Worm (Caenorhabditis elegans) whole organism, L4 larva: ENCODE results near the gene C15H9.5.

Experiments used
- Y105C5A.15 ChIP-seq: fragments of 200-800 bp; sonication (Bioruptor generic); IDR thresholded peaks from 2 replicates; pipeline ENCODE4 v1.3.6; 2022; ENCODE audit warnings: missing genetic modification characterization, missing compliant biosample characterization
- ZK337.2 ChIP-seq: fragments of 200-800 bp; sonication (Bioruptor generic); IDR thresholded peaks from 2 replicates; pipeline ENCODE4 v1.3.6; 2022; ENCODE audit warnings: missing genetic modification reagents, missing genetic modification characterization, missing compliant biosample characterization
- ZK546.5 ChIP-seq, 2 experiments: sonication (generic microtip); optimal IDR thresholded peaks; 2 replicates each; lab custom pipeline; 2017; ENCODE audit warnings: missing biosample characterization in 2 of 2, missing genetic modification characterization in 2 of 2
- aha-1 ChIP-seq: fragments of 150-350 bp; peaks from one replicate; lab custom pipeline; 2014; ENCODE audit warnings: missing biosample characterization, missing genetic modification characterization
- ama-1 ChIP-seq: fragments of 150-350 bp; optimal IDR thresholded peaks from 2 replicates; lab custom pipeline; 2014; ENCODE audit warnings: inconsistent platforms, mixed read lengths
- arid-1 ChIP-seq: fragments of 200-800 bp; sonication (Bioruptor generic); conservative IDR thresholded peaks from 2 replicates; pipeline ENCODE4 v1.3.6; 2022; ENCODE audit warnings: missing genetic modification reagents, missing genetic modification characterization, missing compliant biosample characterization
- ceh-20 ChIP-seq: fragments of 200-800 bp; sonication (Bioruptor generic); IDR thresholded peaks from 2 replicates; pipeline ENCODE4 v1.3.6; 2022; ENCODE audit warnings: missing genetic modification reagents, missing genetic modification characterization, missing compliant biosample characterization
- ceh-28 ChIP-seq: fragments of 150-350 bp; optimal IDR thresholded peaks from 2 replicates; lab custom pipeline; 2014; ENCODE audit warnings: missing biosample characterization, missing genetic modification reagents, missing genetic modification characterization
- ceh-62 ChIP-seq: sonication (generic microtip); optimal IDR thresholded peaks from 2 replicates; lab custom pipeline; 2017; ENCODE audit warnings: missing biosample characterization, missing genetic modification characterization
- daf-16 ChIP-seq, 3 experiments: sonication (generic microtip); optimal IDR thresholded peaks; 2 replicates each; lab custom pipeline; 2016 to 2017; ENCODE audit warnings: missing genetic modification characterization in 3 of 3, missing genetic modification reagents in 3 of 3, mild to moderate bottlenecking in 2 of 3, missing compliant biosample characterization in 2 of 3, missing biosample characterization in 1 of 3, moderate library complexity in 1 of 3
- daf-19 ChIP-seq: fragments of 200-800 bp; sonication (Bioruptor generic); conservative IDR thresholded peaks from 2 replicates; pipeline ENCODE4 v1.3.6; 2022; ENCODE audit warnings: missing genetic modification characterization, missing compliant biosample characterization
- dmd-6 ChIP-seq: fragments of 200-800 bp; sonication (Bioruptor generic); IDR thresholded peaks from 2 replicates; pipeline ENCODE4 v1.3.6; 2022; ENCODE audit warnings: missing genetic modification reagents, missing genetic modification characterization, missing compliant biosample characterization
- duxl-1 ChIP-seq: sonication (generic microtip); optimal IDR thresholded peaks from 2 replicates; lab custom pipeline; 2016; ENCODE audit warnings: mild to moderate bottlenecking, missing genetic modification characterization, moderate library complexity, missing compliant biosample characterization; ENCODE audit not compliant: poor library complexity
- dve-1 ChIP-seq: sonication (generic microtip); optimal IDR thresholded peaks from 2 replicates; lab custom pipeline; 2017; ENCODE audit warnings: antibody characterized with exemption, mild to moderate bottlenecking, missing genetic modification characterization, missing compliant biosample characterization; ENCODE audit not compliant: insufficient read depth
- egl-43 ChIP-seq: fragments of 200-800 bp; sonication (Bioruptor generic); IDR thresholded peaks from 2 replicates; pipeline ENCODE4 v1.3.6; 2022; ENCODE audit warnings: missing genetic modification reagents, missing genetic modification characterization, missing compliant biosample characterization
- hif-1 ChIP-seq, 2 experiments: sonication (generic microtip); optimal IDR thresholded peaks; 2 replicates each; lab custom pipeline; 2016 to 2017; ENCODE audit warnings: missing compliant biosample characterization in 2 of 2, missing genetic modification characterization in 2 of 2, missing genetic modification reagents in 2 of 2, missing genotype in 2 of 2, mild to moderate bottlenecking in 1 of 2
- hlh-11 ChIP-seq: fragments of 200-800 bp; sonication (Bioruptor generic); optimal IDR thresholded peaks from 2 replicates; lab custom pipeline; 2018; ENCODE audit warnings: mild to moderate bottlenecking, missing genetic modification characterization, missing compliant biosample characterization
- lim-7 ChIP-seq: fragments of 200-800 bp; sonication (Bioruptor generic); IDR thresholded peaks from 2 replicates; pipeline ENCODE4 v1.3.6; 2022; ENCODE audit warnings: missing genetic modification characterization, missing compliant biosample characterization
- lin-1 ChIP-seq: fragments of 200-800 bp; sonication (Bioruptor generic); IDR thresholded peaks from 2 replicates; pipeline ENCODE4 v1.3.6; 2022; ENCODE audit warnings: missing genetic modification reagents, missing genetic modification characterization, missing compliant biosample characterization
- lin-13 ChIP-seq: fragments of 150-350 bp; optimal IDR thresholded peaks from 2 replicates; lab custom pipeline; 2014; ENCODE audit warnings: missing biosample characterization, missing genetic modification reagents, missing genetic modification characterization
- lsy-2 ChIP-seq, 2 experiments: fragments of 150-350 bp in 1 of 2; sonication (generic microtip) in 1 of 2; optimal IDR thresholded peaks; 2 replicates each; lab custom pipeline; 2014 to 2017; ENCODE audit warnings: missing biosample characterization in 2 of 2, missing genetic modification characterization in 2 of 2
- mep-1 ChIP-seq: fragments of 150-350 bp; sonication (generic microtip); optimal IDR thresholded peaks from 3 replicates; lab custom pipeline; 2014; ENCODE audit warnings: missing biosample characterization, missing genetic modification characterization
- nhr-111 ChIP-seq: fragments of 200-800 bp; sonication (Bioruptor generic); optimal IDR thresholded peaks from 2 replicates; lab custom pipeline; 2018; ENCODE audit warnings: mild to moderate bottlenecking, missing genetic modification characterization, missing compliant biosample characterization
- nhr-28 ChIP-seq: fragments of 150-350 bp; optimal IDR thresholded peaks from 2 replicates; lab custom pipeline; 2014; ENCODE audit warnings: missing biosample characterization, missing genetic modification characterization
- nhr-77 ChIP-seq: fragments of 150-350 bp; optimal IDR thresholded peaks from 2 replicates; lab custom pipeline; 2014; ENCODE audit warnings: missing biosample characterization, missing genetic modification characterization
- php-3 ChIP-seq: fragments of 200-800 bp; sonication (Bioruptor generic); IDR thresholded peaks from 2 replicates; pipeline ENCODE4 v1.3.6; 2022; ENCODE audit warnings: missing genetic modification reagents, missing genetic modification characterization, missing compliant biosample characterization
- saeg-2 ChIP-seq: fragments of 200-800 bp; sonication (Bioruptor generic); IDR thresholded peaks from 2 replicates; pipeline ENCODE4 v1.3.6; 2022; ENCODE audit warnings: missing genetic modification reagents, missing genetic modification characterization, missing compliant biosample characterization
- sdz-12 ChIP-seq: fragments of 200-800 bp; sonication (Bioruptor generic); optimal IDR thresholded peaks from 2 replicates; lab custom pipeline; 2018; ENCODE audit warnings: mild to moderate bottlenecking, missing genetic modification characterization, missing compliant biosample characterization
- skn-1 ChIP-seq: fragments of 150-350 bp; optimal IDR thresholded peaks from 2 replicates; lab custom pipeline; 2014; ENCODE audit warnings: missing biosample characterization, missing genetic modification characterization
- tra-1 ChIP-seq: fragments of 200-800 bp; sonication (Bioruptor generic); IDR thresholded peaks from 2 replicates; pipeline ENCODE4 v1.3.6; 2022; ENCODE audit warnings: missing genetic modification reagents, missing genetic modification characterization, missing compliant biosample characterization
- unc-62 ChIP-seq, 3 experiments: fragments of 150-350 bp in 1 of 3; sonication (generic microtip); optimal IDR thresholded peaks in 2 of 3; peaks in 1 of 3; 1 replicate in 1 of 3; 2 replicates in 2 of 3; lab custom pipeline; 2014 to 2017; ENCODE audit warnings: missing biosample characterization in 3 of 3, missing genetic modification characterization in 3 of 3, missing genetic modification reagents in 3 of 3, missing genotype in 1 of 3

Gene C15H9.5

DNA sequence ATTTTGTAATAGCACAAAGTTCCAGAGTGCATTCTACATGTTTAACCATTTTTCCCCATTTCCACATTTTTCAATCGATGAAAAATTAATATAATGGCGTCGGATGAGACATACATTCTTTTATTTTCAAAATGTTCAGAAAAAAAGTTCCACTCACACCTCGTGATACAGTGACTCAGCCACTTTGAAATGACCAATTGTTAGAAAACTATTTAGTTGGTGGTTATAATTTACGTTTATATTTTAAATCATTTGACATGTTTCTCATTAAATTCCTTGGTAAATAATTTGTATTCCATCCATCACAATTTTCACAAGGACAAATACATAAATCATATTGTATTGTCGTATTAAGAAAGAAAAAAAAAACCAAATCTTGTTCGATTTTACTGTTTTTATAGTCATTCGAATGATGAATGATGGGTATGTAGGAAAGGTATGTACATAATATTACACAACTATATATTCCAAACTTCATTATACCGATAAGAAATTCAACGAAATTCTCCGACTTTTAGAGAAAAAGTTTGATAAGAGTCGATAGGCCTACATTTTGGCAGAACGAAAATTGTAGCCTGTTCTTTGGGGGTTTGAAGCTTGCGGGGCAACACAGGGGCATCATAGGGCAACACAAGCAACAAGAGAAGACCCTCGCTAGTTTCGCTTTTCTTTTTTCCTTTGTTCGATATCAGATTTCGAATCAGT, 7.4 kb downstream of the C15H9.5 start:
- TF ChIP-seq lim-7 (GFP tag; lab: Robert Waterston, UW) (no peak), aha-1 (peak; percentile 93), php-3 (GFP tag; lab: Robert Waterston, UW) (peak; percentile 66; the same call in 1 of the 2 replicates), dmd-6 (peak; percentile 40; the same call in 1 of the 2 replicates), daf-16 (GFP tag; optimal IDR thresholded peaks at IDR 0.05; lab: Kevin White, UChicago) (no peak), daf-16 (tag; optimal IDR thresholded peaks at IDR 0.05; lab: Kevin White, UChicago) (peak; percentile 22), hlh-11 (tag; lab: Kevin White, UChicago) (peak; percentile 13), ZK546.5 (tag; optimal IDR thresholded peaks at IDR 0.05; lab: Kevin White, UChicago) (no peak), dve-1 (tag; lab: Kevin White, UChicago) (peak; percentile 21), ceh-28 (tag; lab: Kevin White, UChicago) (no peak), ceh-20 (no peak), nhr-28 (tag; lab: Kevin White, UChicago) (peak; percentile 65), unc-62 (GFP tag; optimal IDR thresholded peaks at IDR 0.05 in 1 of 2; lab: Kevin White, UChicago) (peak in 1 of 2 experiments; percentile 13), unc-62 (tag; optimal IDR thresholded peaks at IDR 0.05; lab: Kevin White, UChicago) (no peak)

DNA sequence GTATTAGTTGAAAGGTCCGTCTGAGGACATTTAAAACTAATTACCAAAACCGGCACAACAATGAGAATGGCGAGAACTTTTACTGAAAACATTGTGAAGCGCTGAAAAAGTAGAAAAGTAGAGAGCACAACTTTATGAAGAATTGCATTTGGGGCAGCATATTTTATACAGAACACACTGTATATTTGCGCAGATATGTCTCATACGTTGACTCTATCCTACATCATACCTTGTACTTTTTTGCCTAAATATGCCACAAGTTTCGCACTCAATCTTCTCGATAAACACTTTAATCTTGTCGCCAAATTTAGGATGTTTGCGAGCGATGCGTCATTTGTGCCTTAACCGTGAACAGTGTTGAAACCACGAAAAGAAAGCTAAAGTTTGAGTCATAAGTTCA, 10.2 kb downstream of the C15H9.5 start, which contains the start of gene C15H9.11:
Gene C15H9.11 (minus strand): TSS at position 101 of the 400 bp plus-strand sequence.
- TF ChIP-seq dve-1 (tag; lab: Kevin White, UChicago) = no peak
- no peak for TF ChIP-seq arid-1
- TF ChIP-seq hlh-11 (tag; lab: Kevin White, UChicago) = no peak
- no peak for TF ChIP-seq ama-1
- no peak for TF ChIP-seq nhr-111 (GFP tag; lab: Kevin White, UChicago)
- TF ChIP-seq duxl-1 (tag; lab: Kevin White, UChicago) = no peak
- no peak for TF ChIP-seq sdz-12
- TF ChIP-seq nhr-77 (tag; lab: Kevin White, UChicago) = no peak
- TF ChIP-seq hif-1 (tag; optimal IDR thresholded peaks at IDR 0.05; lab: Kevin White, UChicago) = no peak
- no peak for TF ChIP-seq lsy-2 (tag; optimal IDR thresholded peaks at IDR 0.05; lab: Kevin White, UChicago)
- no peak for TF ChIP-seq saeg-2
- no peak for TF ChIP-seq lin-1 (GFP tag; lab: Robert Waterston, UW)
- no peak for TF ChIP-seq skn-1
- no peak for TF ChIP-seq mep-1 (tag; lab: Kevin White, UChicago)

DNA sequence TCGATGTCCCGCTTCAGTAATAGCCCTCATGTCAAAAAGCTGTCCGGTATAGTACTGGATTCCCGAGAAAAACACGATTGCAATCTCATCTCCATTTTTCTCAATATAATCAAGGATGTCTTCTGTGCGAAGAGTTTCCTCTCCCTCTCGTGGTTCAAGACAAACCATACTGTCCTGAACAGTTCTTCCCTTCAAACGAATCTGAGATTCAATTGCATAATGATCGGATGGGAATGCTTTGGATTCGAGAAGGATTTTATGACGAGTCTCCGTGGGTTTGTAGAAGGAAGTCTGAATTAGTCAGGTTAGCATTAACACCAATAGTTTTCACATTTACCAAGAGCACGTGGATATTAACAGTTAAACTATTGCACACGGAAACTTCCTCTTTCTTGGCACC, 14.9 kb downstream of the C15H9.5 start:
- TF ChIP-seq aha-1 (peak; percentile 31), ceh-28 (tag; lab: Kevin White, UChicago) (no peak), unc-62 (GFP tag; optimal IDR thresholded peaks at IDR 0.05 in 1 of 2; lab: Kevin White, UChicago) (peak in 1 of 2 experiments; percentile 93), unc-62 (tag; optimal IDR thresholded peaks at IDR 0.05; lab: Kevin White, UChicago) (no peak)
- TF ChIP-seq, all 104 proteins: peak for 2

DNA sequence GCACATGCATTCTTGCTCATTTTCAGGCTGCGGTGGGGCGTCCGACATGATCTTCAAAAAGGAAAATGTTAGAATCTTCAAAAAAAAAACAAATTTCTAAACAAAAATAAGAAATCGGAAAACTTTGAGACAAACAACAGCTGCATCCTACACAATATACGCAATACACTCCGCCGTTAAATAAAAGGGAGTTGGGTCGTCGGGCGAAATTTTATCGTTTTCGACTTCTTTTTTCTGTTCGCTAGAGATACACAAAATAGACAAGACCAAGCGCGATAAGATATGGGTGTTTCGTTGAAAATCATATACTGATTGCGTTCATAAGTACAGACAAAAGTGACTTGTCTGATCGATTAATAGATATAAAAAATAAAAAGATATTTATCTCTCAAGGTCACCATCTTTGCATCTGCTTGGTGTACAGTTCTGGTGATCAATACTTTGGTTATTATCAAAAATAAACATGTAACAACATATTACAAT, 16.2 kb downstream of the C15H9.5 start, which contains the start of gene kynu-1:
Gene kynu-1 (minus strand): TSS at position 51 of the 483 bp plus-strand sequence.
- TF ChIP-seq dve-1 (tag; lab: Kevin White, UChicago) (peak; percentile 56), hlh-11 (tag; lab: Kevin White, UChicago) (peak; percentile 50), nhr-28 (tag; lab: Kevin White, UChicago) (peak; percentile 83), daf-19 (GFP tag; lab: Robert Waterston, UW) (no peak), lsy-2 (tag; optimal IDR thresholded peaks at IDR 0.05; lab: Kevin White, UChicago) (peak in 1 of 2 experiments; percentile 27), ceh-62 (tag; lab: Kevin White, UChicago) (no peak), hif-1 (tag; optimal IDR thresholded peaks at IDR 0.05; lab: Kevin White, UChicago) (no peak), daf-16 (GFP tag; optimal IDR thresholded peaks at IDR 0.05; lab: Kevin White, UChicago) (no peak), daf-16 (tag; optimal IDR thresholded peaks at IDR 0.05; lab: Kevin White, UChicago) (peak; percentile 45), dmd-6 (peak; percentile 31; the same call in 1 of the 2 replicates)

DNA sequence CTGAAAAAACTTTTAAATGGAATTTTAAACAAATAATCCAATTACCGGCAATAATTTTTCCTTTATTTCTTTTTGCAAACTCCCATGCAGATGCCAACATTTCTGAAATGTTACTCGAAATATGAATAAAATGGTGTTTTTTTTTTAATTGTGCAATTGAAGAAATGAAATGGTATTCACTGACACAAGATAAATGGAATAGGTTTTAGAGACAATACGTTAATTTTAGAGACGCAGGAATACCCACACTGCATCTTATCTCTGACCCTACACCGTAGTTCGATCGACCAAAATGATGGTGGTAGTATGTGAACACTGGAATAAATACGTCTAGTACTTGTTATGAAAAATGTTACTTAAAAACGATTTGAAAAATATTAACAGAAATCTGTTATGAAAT, 19.7 kb downstream of the C15H9.5 start, which contains the start of gene prx-3:
Gene prx-3 (minus strand): TSS at position 101 of the 400 bp plus-strand sequence.
- TF ChIP-seq Y105C5A.15 (GFP tag; lab: Robert Waterston, UW) (no peak), lin-13 (GFP tag; lab: Kevin White, UChicago) (no peak), daf-16 (GFP tag; optimal IDR thresholded peaks at IDR 0.05; lab: Kevin White, UChicago) (no peak), daf-16 (tag; optimal IDR thresholded peaks at IDR 0.05; lab: Kevin White, UChicago) (peak; percentile 43), tra-1 (GFP tag; lab: Robert Waterston, UW) (no peak), egl-43 (GFP tag; lab: Robert Waterston, UW) (no peak), nhr-28 (tag; lab: Kevin White, UChicago) (peak; percentile 5), ZK337.2 (no peak), dve-1 (tag; lab: Kevin White, UChicago) (peak; percentile 37)
